Worm (Caenorhabditis elegans) whole organism, early embryonic: ENCODE data around the gene ins-19.

Source experiments
- F13C5.2 ChIP-seq: sonication (generic microtip); optimal IDR thresholded peaks from 2 replicates; lab custom pipeline; 2017; ENCODE audit warnings: mild to moderate bottlenecking, missing genetic modification characterization, inconsistent platforms, missing compliant biosample characterization
- aly-1 ChIP-seq: sonication (generic microtip); optimal IDR thresholded peaks from 2 replicates; lab custom pipeline; 2016; ENCODE audit warnings: missing genetic modification characterization, missing compliant biosample characterization
- ama-1 ChIP-seq: fragments of 150-350 bp; optimal IDR thresholded peaks from 2 replicates; lab custom pipeline; 2014
- flt-1 ChIP-seq: fragments of 200-800 bp; sonication (Bioruptor generic); IDR thresholded peaks from 2 replicates; pipeline ENCODE4 v1.3.6; 2022; ENCODE audit warnings: missing genetic modification characterization, missing compliant biosample characterization
- hnd-1 ChIP-seq: sonication (generic microtip); optimal IDR thresholded peaks from 2 replicates; lab custom pipeline; 2016; ENCODE audit warnings: missing genetic modification characterization, missing compliant biosample characterization
- pes-1 ChIP-seq: fragments of 200-800 bp; sonication (Bioruptor generic); IDR thresholded peaks from 2 replicates; pipeline ENCODE4 v1.3.6; 2022; ENCODE audit warnings: missing genetic modification reagents, missing genetic modification characterization, missing compliant biosample characterization
- scrt-1 ChIP-seq: fragments of 200-800 bp; sonication (Bioruptor generic); IDR thresholded peaks from 2 replicates; pipeline ENCODE4 v1.3.6; 2022; ENCODE audit warnings: missing genetic modification characterization, missing compliant biosample characterization
- tra-4 ChIP-seq: sonication (generic microtip); optimal IDR thresholded peaks from 2 replicates; lab custom pipeline; 2017; ENCODE audit warnings: missing genetic modification characterization, missing compliant biosample characterization

- no peak for TF ChIP-seq ama-1 (lab: Kevin White, UChicago)
- no peak for TF ChIP-seq pes-1 (GFP tag; lab: Robert Waterston, UW)
- TF ChIP-seq tra-4 (tag; lab: Kevin White, UChicago) = no peak
- no peak for TF ChIP-seq scrt-1
- no peak for TF ChIP-seq aly-1 (tag; lab: Kevin White, UChicago)
- TF ChIP-seq flt-1 (GFP tag; lab: Robert Waterston, UW) = no peak
- TF ChIP-seq F13C5.2 (tag; lab: Kevin White, UChicago) = no peak
- no peak for TF ChIP-seq hnd-1 (tag; lab: Kevin White, UChicago)
Observed at ce11 chrII:3087134-3087533, 39.1 kb downstream of the ins-19 start.
